Fruit fly (Drosophila melanogaster) whole organism, wandering third instar larva: ENCODE measurements around the gene Psa.

Source experiments
- Abd-B ChIP-seq: fragments of >200 bp; optimal IDR thresholded peaks from 2 replicates; lab custom pipeline; 2017; ENCODE audit warnings: missing biosample characterization, missing genetic modification characterization
- CG9705 ChIP-seq: fragments of 200-800 bp; sonication (Bioruptor generic); optimal IDR thresholded peaks from 2 replicates; lab custom pipeline; 2018; ENCODE audit warnings: missing biosample characterization, mild to moderate bottlenecking, missing genetic modification characterization
- Dfd ChIP-seq: fragments of >200 bp; optimal IDR thresholded peaks from 2 replicates; lab custom pipeline; 2017; ENCODE audit warnings: missing biosample characterization, missing genetic modification characterization
- HLH106 ChIP-seq: fragments of 200-800 bp; optimal IDR thresholded peaks from 3 replicates; lab custom pipeline; 2019; ENCODE audit warnings: missing biosample characterization, mild to moderate bottlenecking, missing genetic modification characterization, moderate library complexity
- Hr78 ChIP-seq: fragments of >200 bp; optimal IDR thresholded peaks from 2 replicates; lab custom pipeline; 2017; ENCODE audit warnings: missing biosample characterization, missing genetic modification characterization
- Mio ChIP-seq: sonication (Bioruptor generic); optimal IDR thresholded peaks from 2 replicates; lab custom pipeline; 2016; ENCODE audit warnings: missing biosample characterization, missing genetic modification characterization
- OdsH ChIP-seq: fragments of 200-800 bp; sonication (Bioruptor generic); optimal IDR thresholded peaks from 2 replicates; lab custom pipeline; 2016; ENCODE audit warnings: missing biosample characterization, mild to moderate bottlenecking, missing genetic modification characterization
- Rel ChIP-seq, 2 experiments: fragments of 200-800 bp; sonication (Bioruptor generic) in 1 of 2; optimal IDR thresholded peaks; 2 replicates in 1 of 2; 3 replicates in 1 of 2; lab custom pipeline; 2016 to 2019; ENCODE audit warnings: mild to moderate bottlenecking in 2 of 2, missing biosample characterization in 2 of 2, missing genetic modification characterization in 2 of 2, moderate library complexity in 1 of 2
- Sp1 ChIP-seq: fragments of 200-800 bp; sonication (Bioruptor generic); optimal IDR thresholded peaks from 3 replicates; lab custom pipeline; 2019; ENCODE audit warnings: missing biosample characterization, mild to moderate bottlenecking, missing genetic modification characterization, moderate library complexity
- Vsx2 ChIP-seq: fragments of 200-300, 225-300 bp; sonication (Bioruptor generic); optimal IDR thresholded peaks from 2 replicates; lab custom pipeline; 2018; ENCODE audit warnings: missing biosample characterization, missing genetic modification characterization; ENCODE audit not compliant: partially characterized antibody
- br ChIP-seq: fragments of 200-800 bp; sonication (Bioruptor generic); optimal IDR thresholded peaks from 2 replicates; lab custom pipeline; 2016; ENCODE audit warnings: missing biosample characterization, missing genetic modification characterization
- dl ChIP-seq, 2 experiments: fragments of 175-275, 200-275 bp in 1 of 2; fragments of 200-275 bp in 1 of 2; sonication (Bioruptor generic); optimal IDR thresholded peaks; lab custom pipeline; 2018; ENCODE audit warnings: mild to moderate bottlenecking in 2 of 2, missing biosample characterization in 2 of 2, missing genetic modification characterization in 2 of 2, moderate library complexity in 2 of 2; ENCODE audit not compliant: partially characterized antibody in 2 of 2, insufficient read depth in 1 of 2
- dmrt93B ChIP-seq: fragments of 200-800 bp; sonication (Bioruptor generic); optimal IDR thresholded peaks from 2 replicates; lab custom pipeline; 2018; ENCODE audit warnings: missing biosample characterization, mild to moderate bottlenecking, missing genetic modification characterization
- dsf ChIP-seq: sonication (Bioruptor generic); optimal IDR thresholded peaks from 2 replicates; lab custom pipeline; 2016; ENCODE audit warnings: missing biosample characterization, missing genetic modification characterization, borderline replicate concordance
- ey ChIP-seq: fragments of 200-800 bp; sonication (Bioruptor generic); optimal IDR thresholded peaks from 2 replicates; lab custom pipeline; 2016; ENCODE audit warnings: missing biosample characterization, missing genetic modification characterization
- foxo ChIP-seq, 2 experiments: fragments of 200-800 bp; sonication (Bioruptor generic); optimal IDR thresholded peaks; 2 replicates in 1 of 2; 3 replicates in 1 of 2; lab custom pipeline; 2016 to 2017; ENCODE audit warnings: missing biosample characterization in 2 of 2, missing genetic modification characterization in 2 of 2
- fru ChIP-seq: fragments of 200-800 bp; sonication (Bioruptor generic); optimal IDR thresholded peaks from 3 replicates; lab custom pipeline; 2016; ENCODE audit warnings: missing biosample characterization, mild to moderate bottlenecking, missing genetic modification characterization
- h ChIP-seq: fragments of 200-800 bp; sonication (Bioruptor generic); optimal IDR thresholded peaks from 3 replicates; lab custom pipeline; 2016; ENCODE audit warnings: missing biosample characterization, mild to moderate bottlenecking, missing genetic modification characterization
- jim ChIP-seq: fragments of 175-275, 200-325 bp; sonication (Bioruptor generic); optimal IDR thresholded peaks from 2 replicates; lab custom pipeline; 2016; ENCODE audit warnings: missing biosample characterization, mild to moderate bottlenecking, missing genetic modification characterization
- pan ChIP-seq: fragments of >200 bp; optimal IDR thresholded peaks from 2 replicates; lab custom pipeline; 2017
- psq ChIP-seq: fragments of 200-800 bp; sonication (Bioruptor generic); optimal IDR thresholded peaks from 3 replicates; lab custom pipeline; 2017; ENCODE audit warnings: missing biosample characterization, mild to moderate bottlenecking, missing genetic modification characterization, moderate library complexity
- rgr ChIP-seq: fragments of 200-800 bp; sonication (Bioruptor generic); optimal IDR thresholded peaks from 3 replicates; lab custom pipeline; 2016; ENCODE audit warnings: missing biosample characterization, mild to moderate bottlenecking, missing genetic modification characterization
- sage ChIP-seq: fragments of 200-800 bp; sonication (Bioruptor generic); optimal IDR thresholded peaks from 2 replicates; lab custom pipeline; 2016; ENCODE audit warnings: missing biosample characterization, mild to moderate bottlenecking, missing genetic modification characterization
- sv ChIP-seq: fragments of 200-800 bp; sonication (Bioruptor generic); optimal IDR thresholded peaks from 3 replicates; lab custom pipeline; 2016; ENCODE audit warnings: missing biosample characterization, missing genetic modification characterization
- tai ChIP-seq: sonication (Bioruptor generic); optimal IDR thresholded peaks from 2 replicates; lab custom pipeline; 2016; ENCODE audit warnings: missing biosample characterization, missing genetic modification characterization
- usp ChIP-seq: fragments of >200 bp; optimal IDR thresholded peaks from 2 replicates; lab custom pipeline; 2017; ENCODE audit warnings: missing biosample characterization, missing genetic modification characterization
- woc ChIP-seq: sonication (Bioruptor generic); optimal IDR thresholded peaks from 2 replicates; lab custom pipeline; 2016; ENCODE audit warnings: missing biosample characterization, mild to moderate bottlenecking, missing genetic modification characterization

Psa gene

DNA sequence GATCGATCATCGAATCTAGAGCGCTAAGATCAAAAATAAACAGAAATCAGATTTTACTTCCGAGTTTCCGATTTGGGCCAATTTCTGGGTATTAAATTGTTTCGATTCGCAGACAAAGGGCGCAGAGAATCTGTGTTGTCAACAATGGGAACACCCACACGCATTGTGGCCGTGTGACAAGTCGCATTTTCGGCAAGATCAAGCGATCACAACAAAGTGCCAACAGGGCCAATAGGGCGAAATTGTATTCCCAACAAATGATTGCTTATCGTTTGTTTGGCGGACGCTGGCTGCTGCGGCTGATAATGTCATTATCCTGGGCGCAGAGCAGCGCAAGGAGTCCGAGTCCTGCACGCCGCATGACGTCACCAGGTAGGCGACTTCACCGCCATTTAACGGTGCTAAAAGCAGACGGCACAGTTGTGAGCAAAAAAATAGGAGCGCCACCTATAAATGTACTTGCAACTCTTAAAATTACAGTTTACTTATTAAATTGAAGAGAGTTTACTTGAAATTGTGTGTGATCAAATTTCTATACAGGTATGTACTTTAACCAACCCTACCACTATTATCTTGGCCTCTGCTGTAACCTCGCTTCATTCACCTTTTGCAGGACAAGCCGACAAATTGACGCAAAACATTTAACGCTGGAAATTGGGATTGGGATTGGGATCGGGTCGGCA lies 23.5 kb upstream of the Psa start:
- TF ChIP-seq dmrt93B (peak; percentile 13), sv (GFP tag; lab: Kevin White, UChicago) (peak; percentile 18), ey (GFP tag; lab: Kevin White, UChicago) (peak; percentile 51), rgr (GFP tag; lab: Kevin White, UChicago) (peak; percentile 40), HLH106 (peak; percentile 54), OdsH (GFP tag; lab: Kevin White, UChicago) (peak; percentile 16), br (GFP tag; lab: Kevin White, UChicago) (peak; percentile 43), jim (GFP tag; lab: Kevin White, UChicago) (no peak), h (peak; percentile 46), Mio (GFP tag; lab: Kevin White, UChicago) (no peak), psq (GFP tag; lab: Kevin White, UChicago) (peak; percentile 23), Rel (GFP tag; optimal IDR thresholded peaks at IDR 0.05; lab: Kevin White, UChicago) (no peak), Rel (tag; optimal IDR thresholded peaks at IDR 0.05; lab: Kevin White, UChicago) (no peak), usp (GFP tag; lab: Kevin White, UChicago) (no peak), dsf (GFP tag; lab: Kevin White, UChicago) (no peak), foxo (GFP tag; optimal IDR thresholded peaks at IDR 0.05; lab: Kevin White, UChicago) (peak in 1 of 2 experiments; percentile 59), Sp1 (peak; percentile 38), fru (peak; percentile 50)

DNA sequence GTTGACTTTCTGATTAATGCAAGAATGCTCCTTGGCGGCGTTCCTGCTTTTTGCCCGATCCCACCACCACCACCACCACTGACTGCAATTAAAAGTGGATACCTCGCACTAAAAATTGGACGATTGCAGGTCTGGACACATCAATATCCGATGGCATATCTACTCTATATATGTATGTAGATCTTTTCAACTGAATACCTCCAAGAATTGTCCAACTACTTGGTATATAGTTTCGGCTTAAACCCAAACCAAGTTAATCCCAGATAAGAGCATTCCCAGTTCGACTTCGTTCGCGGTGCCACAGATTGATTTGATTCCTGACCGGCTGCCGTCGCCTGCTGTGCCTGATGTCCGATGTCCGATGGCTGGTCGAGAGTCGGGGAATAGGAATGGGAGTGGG lies 17.9 kb upstream of the Psa start:
- TF ChIP-seq rgr (GFP tag; lab: Kevin White, UChicago) = no peak
- TF ChIP-seq h = peak; percentile 20
- no peak for TF ChIP-seq br (GFP tag; lab: Kevin White, UChicago)
- TF ChIP-seq dl (GFP tag; optimal IDR thresholded peaks at IDR 0.05; lab: Kevin White, UChicago; ENCODE audit: insufficient read depth in 1 of 2, partially characterized antibody in 2 of 2) = no peak
- peak; percentile 16 for TF ChIP-seq woc (GFP tag; lab: Kevin White, UChicago)
- TF ChIP-seq fru = no peak
- TF ChIP-seq foxo (GFP tag; optimal IDR thresholded peaks at IDR 0.05; lab: Kevin White, UChicago) = peak in 1 of 2 experiments; percentile 3
- no peak for TF ChIP-seq dmrt93B
- no peak for TF ChIP-seq sage
- TF ChIP-seq HLH106 = peak; percentile 7

DNA sequence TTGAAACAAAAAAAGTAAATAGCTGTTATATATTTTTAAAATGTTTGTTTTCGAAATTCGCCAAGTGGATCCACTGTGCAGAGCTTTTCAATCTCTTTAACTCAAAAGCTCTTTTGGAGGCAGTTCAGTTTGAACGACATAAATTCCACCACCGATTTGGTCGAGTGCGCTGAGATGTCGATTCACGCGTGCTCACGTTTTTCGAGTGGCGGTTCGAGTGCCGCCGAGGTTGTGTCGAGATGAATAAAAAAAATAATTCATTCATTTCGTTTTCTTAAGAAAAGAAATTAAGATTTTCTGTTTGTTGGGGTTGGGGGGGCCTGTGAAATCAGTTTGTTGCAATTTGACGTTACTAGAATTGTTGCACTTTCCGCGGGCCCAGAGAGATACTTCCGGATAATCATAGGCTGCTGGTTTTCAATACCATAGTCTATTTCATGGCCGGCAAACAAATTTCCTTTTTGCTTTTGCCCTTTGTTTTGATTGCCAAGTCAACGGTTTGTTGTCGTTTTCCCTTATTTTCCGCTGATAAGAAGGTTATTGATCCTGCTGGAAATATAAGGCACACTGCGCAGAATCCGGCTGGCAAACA lies 14.0 kb upstream of the Psa start:
- no peak for TF ChIP-seq sv (GFP tag; lab: Kevin White, UChicago)
- peak in 1 of 2 experiments; percentile 0 for TF ChIP-seq foxo (GFP tag; optimal IDR thresholded peaks at IDR 0.05; lab: Kevin White, UChicago)
- no peak for TF ChIP-seq jim (GFP tag; lab: Kevin White, UChicago)
- TF ChIP-seq Abd-B = no peak
- TF ChIP-seq br (GFP tag; lab: Kevin White, UChicago) = peak; percentile 17
- no peak for TF ChIP-seq Hr78 (GFP tag; lab: Kevin White, UChicago)
- peak; percentile 0 for TF ChIP-seq psq (GFP tag; lab: Kevin White, UChicago)
- TF ChIP-seq Dfd (GFP tag; lab: Kevin White, UChicago) = no peak

DNA sequence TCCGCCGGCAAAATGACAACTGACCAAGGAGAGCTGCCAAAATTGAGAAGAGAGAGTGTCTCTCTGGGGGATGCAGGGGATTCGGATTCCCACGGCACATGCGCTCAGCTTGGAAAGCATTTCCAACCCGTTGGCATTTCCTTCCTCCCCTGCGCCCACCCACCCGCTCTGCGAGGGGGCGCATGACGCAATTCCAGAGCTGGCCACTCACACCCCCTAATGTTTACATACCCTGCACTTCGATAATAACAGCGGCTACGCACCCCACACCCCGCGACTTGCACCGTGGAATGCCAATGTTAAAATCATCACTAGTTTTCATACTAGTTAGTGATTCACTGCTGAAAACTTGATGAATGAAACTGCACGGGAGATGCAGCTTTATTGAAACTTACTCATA lies 13.1 kb upstream of the Psa start, which contains the start of gene stet:
TSS of gene stet (minus strand) at position 25 of the 400 bp plus-strand sequence.
- no peak for TF ChIP-seq sage
- TF ChIP-seq sv (GFP tag; lab: Kevin White, UChicago) = no peak
- no peak for TF ChIP-seq Rel (GFP tag; optimal IDR thresholded peaks at IDR 0.05; lab: Kevin White, UChicago)
- no peak for TF ChIP-seq Rel (tag; optimal IDR thresholded peaks at IDR 0.05; lab: Kevin White, UChicago)
- no peak for TF ChIP-seq pan
- TF ChIP-seq tai (GFP tag; lab: Kevin White, UChicago) = no peak
- TF ChIP-seq Abd-B = no peak

DNA sequence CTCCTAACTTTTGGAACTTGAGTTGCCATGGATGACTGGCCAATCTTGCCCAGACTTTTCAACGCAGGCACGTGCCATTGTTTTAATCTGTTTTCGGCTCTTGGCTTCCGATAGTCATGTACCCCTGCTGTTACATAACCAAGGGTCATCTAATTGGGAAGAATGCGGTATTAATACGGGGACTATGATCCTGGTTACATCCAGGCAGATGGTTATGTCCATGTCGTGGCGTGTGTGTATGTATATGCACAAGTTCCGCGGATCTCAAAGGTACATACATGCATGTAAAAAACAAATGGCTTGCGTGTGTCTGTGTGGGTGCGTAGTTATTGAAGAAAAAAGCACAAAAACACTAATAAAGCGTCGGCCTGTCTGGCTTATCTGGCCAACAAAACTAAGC lies 6.8 kb upstream of the Psa start:
- TF ChIP-seq dmrt93B (no peak), rgr (GFP tag; lab: Kevin White, UChicago) (no peak), br (GFP tag; lab: Kevin White, UChicago) (no peak), Vsx2 (GFP tag; lab: Kevin White, UChicago) (no peak), CG9705 (no peak), Rel (GFP tag; optimal IDR thresholded peaks at IDR 0.05; lab: Kevin White, UChicago) (no peak), Rel (tag; optimal IDR thresholded peaks at IDR 0.05; lab: Kevin White, UChicago) (no peak)
